Worm (Caenorhabditis elegans) whole organism, late embryonic: ENCODE results near the gene W01B6.5.

Experiments used
- F13H6.1 ChIP-seq: sonication (generic microtip); optimal IDR thresholded peaks from 2 replicates; lab custom pipeline; 2016; ENCODE audit warnings: missing genetic modification characterization, missing compliant biosample characterization
- K02D7.2 ChIP-seq: sonication (generic microtip); optimal IDR thresholded peaks from 2 replicates; lab custom pipeline; 2017; ENCODE audit warnings: mild to moderate bottlenecking, missing genetic modification characterization, missing compliant biosample characterization
- Y22D7AL.16 ChIP-seq: sonication (generic microtip); optimal IDR thresholded peaks from 2 replicates; lab custom pipeline; 2016; ENCODE audit warnings: missing genetic modification characterization, missing compliant biosample characterization
- ceh-14 ChIP-seq: sonication (generic microtip); optimal IDR thresholded peaks from 2 replicates; lab custom pipeline; 2016; ENCODE audit warnings: missing genotype, missing genetic modification characterization, missing compliant biosample characterization
- ceh-18 ChIP-seq: sonication (generic microtip); optimal IDR thresholded peaks from 2 replicates; lab custom pipeline; 2016; ENCODE audit warnings: missing genetic modification characterization, missing compliant biosample characterization
- ceh-19 ChIP-seq: fragments of 200-800 bp; sonication (Bioruptor generic); optimal IDR thresholded peaks from 2 replicates; lab custom pipeline; 2018; ENCODE audit warnings: mild to moderate bottlenecking, missing genetic modification characterization, missing compliant biosample characterization
- ceh-22 ChIP-seq: sonication (generic microtip); optimal IDR thresholded peaks from 2 replicates; lab custom pipeline; 2017; ENCODE audit warnings: missing biosample characterization, missing genetic modification characterization
- ceh-30 ChIP-seq: fragments of 150-350 bp; optimal IDR thresholded peaks from 2 replicates; lab custom pipeline; 2014; ENCODE audit warnings: missing biosample characterization, missing genetic modification characterization
- ceh-31 ChIP-seq: sonication (generic microtip); optimal IDR thresholded peaks from 2 replicates; lab custom pipeline; 2016; ENCODE audit warnings: missing genetic modification characterization, missing compliant biosample characterization
- ceh-34 ChIP-seq: sonication (generic microtip); optimal IDR thresholded peaks from 2 replicates; lab custom pipeline; 2016; ENCODE audit warnings: mild to moderate bottlenecking, missing genetic modification characterization, missing compliant biosample characterization
- ceh-45 ChIP-seq: fragments of 200-800 bp; sonication (Bioruptor generic); IDR thresholded peaks from 2 replicates; pipeline ENCODE4 v1.3.6; 2022; ENCODE audit warnings: missing genetic modification reagents, missing genetic modification characterization, missing compliant biosample characterization
- ceh-48 ChIP-seq: sonication (generic microtip); optimal IDR thresholded peaks from 2 replicates; lab custom pipeline; 2016; ENCODE audit warnings: missing genetic modification characterization, inconsistent platforms, missing compliant biosample characterization
- dve-1 ChIP-seq: sonication (generic microtip); optimal IDR thresholded peaks from 2 replicates; lab custom pipeline; 2017; ENCODE audit warnings: antibody characterized with exemption, mild to moderate bottlenecking, missing genetic modification characterization, missing compliant biosample characterization
- elt-2 ChIP-seq: sonication (generic microtip); optimal IDR thresholded peaks from 2 replicates; lab custom pipeline; 2016; ENCODE audit warnings: missing genetic modification reagents, missing genetic modification characterization, missing compliant biosample characterization
- ets-4 ChIP-seq: sonication (generic microtip); optimal IDR thresholded peaks from 2 replicates; lab custom pipeline; 2016; ENCODE audit warnings: missing genetic modification characterization, missing compliant biosample characterization
- fax-1 ChIP-seq: sonication (generic microtip); optimal IDR thresholded peaks from 2 replicates; lab custom pipeline; 2016; ENCODE audit warnings: missing genotype, missing genetic modification characterization, missing compliant biosample characterization
- gmeb-2 ChIP-seq: sonication (generic microtip); optimal IDR thresholded peaks from 2 replicates; lab custom pipeline; 2016; ENCODE audit warnings: missing genetic modification characterization, inconsistent platforms, missing compliant biosample characterization
- hlh-30 ChIP-seq: sonication (generic microtip); optimal IDR thresholded peaks from 2 replicates; lab custom pipeline; 2017; ENCODE audit warnings: antibody characterized with exemption, missing genetic modification characterization, missing compliant biosample characterization; ENCODE audit not compliant: insufficient read depth
- hlh-6 ChIP-seq: sonication (generic microtip); optimal IDR thresholded peaks from 2 replicates; lab custom pipeline; 2016; ENCODE audit warnings: missing genotype, missing genetic modification characterization, missing compliant biosample characterization
- madf-2 ChIP-seq: sonication (generic microtip); optimal IDR thresholded peaks from 2 replicates; lab custom pipeline; 2017; ENCODE audit warnings: missing genetic modification characterization, missing compliant biosample characterization
- nfya-1 ChIP-seq: sonication (generic microtip); optimal IDR thresholded peaks from 2 replicates; lab custom pipeline; 2017; ENCODE audit warnings: missing genetic modification characterization, mild to moderate bottlenecking, missing compliant biosample characterization, antibody characterized with exemption, moderate library complexity
- nhr-11 ChIP-seq: fragments of 150-350 bp; optimal IDR thresholded peaks from 2 replicates; lab custom pipeline; 2014; ENCODE audit warnings: missing biosample characterization, missing genetic modification characterization
- pat-9 ChIP-seq: fragments of 200-800 bp; sonication (Bioruptor generic); optimal IDR thresholded peaks from 2 replicates; lab custom pipeline; 2018; ENCODE audit warnings: mild to moderate bottlenecking, missing genetic modification characterization, moderate library complexity, missing compliant biosample characterization
- pax-1 ChIP-seq: fragments of 150-350 bp; optimal IDR thresholded peaks from 2 replicates; lab custom pipeline; 2014; ENCODE audit warnings: missing biosample characterization, missing genetic modification characterization
- pha-2 ChIP-seq: sonication (generic microtip); optimal IDR thresholded peaks from 2 replicates; lab custom pipeline; 2017; ENCODE audit warnings: mild to moderate bottlenecking, missing genetic modification characterization, missing compliant biosample characterization
- pros-1 ChIP-seq: fragments of 150-350 bp; optimal IDR thresholded peaks from 2 replicates; lab custom pipeline; 2014; ENCODE audit warnings: missing biosample characterization, missing genetic modification reagents, missing genetic modification characterization
- ref-2 ChIP-seq: sonication (generic microtip); optimal IDR thresholded peaks from 2 replicates; lab custom pipeline; 2016; ENCODE audit warnings: missing genetic modification characterization, missing compliant biosample characterization
- rnt-1 ChIP-seq: sonication (generic microtip); optimal IDR thresholded peaks from 2 replicates; lab custom pipeline; 2016; ENCODE audit warnings: missing genetic modification characterization, missing compliant biosample characterization
- ttx-3 ChIP-seq: sonication (generic microtip); optimal IDR thresholded peaks from 2 replicates; lab custom pipeline; 2016; ENCODE audit warnings: missing genetic modification reagents, missing genetic modification characterization, missing compliant biosample characterization
- unc-3 ChIP-seq, 2 experiments: fragments of 200-800 bp in 1 of 2; sonication (Bioruptor generic) in 1 of 2; sonication (generic microtip) in 1 of 2; conservative IDR thresholded peaks in 1 of 2; optimal IDR thresholded peaks in 1 of 2; 2 replicates each; pipeline versions ENCODE4 v1.3.6 to Lab custom; 2016 to 2022; ENCODE audit warnings: missing compliant biosample characterization in 2 of 2, missing genetic modification characterization in 2 of 2, missing genetic modification reagents in 1 of 2
- unc-42 ChIP-seq: sonication (generic microtip); optimal IDR thresholded peaks from 2 replicates; lab custom pipeline; 2016; ENCODE audit warnings: missing genotype, missing genetic modification characterization, missing compliant biosample characterization
- unc-55 ChIP-seq: sonication (generic microtip); optimal IDR thresholded peaks from 2 replicates; lab custom pipeline; 2017; ENCODE audit warnings: missing biosample characterization, missing genetic modification reagents, missing genetic modification characterization
- unc-86 ChIP-seq: sonication (generic microtip); optimal IDR thresholded peaks from 2 replicates; lab custom pipeline; 2016; ENCODE audit warnings: missing genetic modification characterization, missing compliant biosample characterization
- zip-5 ChIP-seq: sonication (generic microtip); optimal IDR thresholded peaks from 2 replicates; lab custom pipeline; 2016; ENCODE audit warnings: missing genetic modification characterization, missing compliant biosample characterization
- ztf-16 ChIP-seq: sonication (generic microtip); optimal IDR thresholded peaks from 2 replicates; lab custom pipeline; 2017; ENCODE audit warnings: missing genetic modification characterization, missing compliant biosample characterization

The W01B6.5 gene

ce11 chrIV:10059175-10059574 is 16.8 kb upstream of the W01B6.5 start:
- TF ChIP-seq rnt-1 (tag; lab: Kevin White, UChicago) (no peak), pros-1 (tag; lab: Kevin White, UChicago) (no peak), elt-2 (tag; lab: Kevin White, UChicago) (peak; percentile 91)

ce11 chrIV:10060795-10061194 is 15.2 kb upstream of the W01B6.5 start:
- TF ChIP-seq hlh-30 (tag; lab: Kevin White, UChicago) (no peak), nhr-11 (tag; lab: Kevin White, UChicago) (no peak), ceh-31 (tag; lab: Kevin White, UChicago) (no peak), gmeb-2 (no peak), hlh-6 (tag; lab: Kevin White, UChicago) (no peak)

ce11 chrIV:10062728-10063127 is 13.3 kb upstream of the W01B6.5 start, which contains the start of gene ipla-7:
Gene ipla-7, minus strand, starts transcription at chrIV:10062849.
- TF ChIP-seq unc-42, result peak; percentile 37
- TF ChIP-seq fax-1, result peak; percentile 9
- TF ChIP-seq ref-2 (tag; lab: Kevin White, UChicago), result no peak
- TF ChIP-seq ets-4 (tag; lab: Kevin White, UChicago), result no peak
- no peak for TF ChIP-seq K02D7.2 (tag; lab: Kevin White, UChicago)
- TF ChIP-seq ceh-31 (tag; lab: Kevin White, UChicago), result no peak
- TF ChIP-seq ceh-22 (tag; lab: Kevin White, UChicago), result no peak
- no peak for TF ChIP-seq unc-3 (GFP tag; conservative IDR thresholded peaks at IDR 0.05; lab: Robert Waterston, UW)
- TF ChIP-seq unc-3 (tag; optimal IDR thresholded peaks at IDR 0.05; lab: Kevin White, UChicago), result no peak
- no peak for TF ChIP-seq ttx-3 (tag; lab: Kevin White, UChicago)
- TF ChIP-seq ceh-48 (tag; lab: Kevin White, UChicago), result peak; percentile 54

ce11 chrIV:10063941-10064340 is 12.1 kb upstream of the W01B6.5 start:
- TF ChIP-seq ceh-14 (no peak), fax-1 (no peak), ztf-16 (tag; lab: Kevin White, UChicago) (no peak), ref-2 (tag; lab: Kevin White, UChicago) (no peak), ceh-31 (tag; lab: Kevin White, UChicago) (no peak), Y22D7AL.16 (no peak), unc-55 (GFP tag; lab: Kevin White, UChicago) (no peak), dve-1 (no peak), madf-2 (tag; lab: Kevin White, UChicago) (no peak), F13H6.1 (tag; lab: Kevin White, UChicago) (no peak), pat-9 (no peak), ceh-45 (no peak), rnt-1 (tag; lab: Kevin White, UChicago) (no peak), ceh-18 (no peak), ceh-19 (GFP tag; lab: Kevin White, UChicago) (no peak), zip-5 (no peak), unc-86 (tag; lab: Kevin White, UChicago) (no peak), pha-2 (tag; lab: Kevin White, UChicago) (no peak)

- no peak for TF ChIP-seq nfya-1
- peak; percentile 99 for TF ChIP-seq unc-55 (GFP tag; lab: Kevin White, UChicago)
These were observed 10.8 kb upstream of the W01B6.5 start for ce11 chrIV:10065159-10065558.

ce11 chrIV:10066456-10066855 is 9.5 kb upstream of the W01B6.5 start:
- TF ChIP-seq ceh-34 (tag; lab: Kevin White, UChicago), result no peak
- TF ChIP-seq ceh-30 (tag; lab: Kevin White, UChicago), result no peak
- TF ChIP-seq ceh-22 (tag; lab: Kevin White, UChicago), result no peak
- peak; percentile 38 for TF ChIP-seq pax-1
- peak; percentile 54 for TF ChIP-seq elt-2 (tag; lab: Kevin White, UChicago)
